Fruit fly (Drosophila melanogaster): Measurements from ENCODE around the gene CG7069.

Gene CG7069

DNA sequence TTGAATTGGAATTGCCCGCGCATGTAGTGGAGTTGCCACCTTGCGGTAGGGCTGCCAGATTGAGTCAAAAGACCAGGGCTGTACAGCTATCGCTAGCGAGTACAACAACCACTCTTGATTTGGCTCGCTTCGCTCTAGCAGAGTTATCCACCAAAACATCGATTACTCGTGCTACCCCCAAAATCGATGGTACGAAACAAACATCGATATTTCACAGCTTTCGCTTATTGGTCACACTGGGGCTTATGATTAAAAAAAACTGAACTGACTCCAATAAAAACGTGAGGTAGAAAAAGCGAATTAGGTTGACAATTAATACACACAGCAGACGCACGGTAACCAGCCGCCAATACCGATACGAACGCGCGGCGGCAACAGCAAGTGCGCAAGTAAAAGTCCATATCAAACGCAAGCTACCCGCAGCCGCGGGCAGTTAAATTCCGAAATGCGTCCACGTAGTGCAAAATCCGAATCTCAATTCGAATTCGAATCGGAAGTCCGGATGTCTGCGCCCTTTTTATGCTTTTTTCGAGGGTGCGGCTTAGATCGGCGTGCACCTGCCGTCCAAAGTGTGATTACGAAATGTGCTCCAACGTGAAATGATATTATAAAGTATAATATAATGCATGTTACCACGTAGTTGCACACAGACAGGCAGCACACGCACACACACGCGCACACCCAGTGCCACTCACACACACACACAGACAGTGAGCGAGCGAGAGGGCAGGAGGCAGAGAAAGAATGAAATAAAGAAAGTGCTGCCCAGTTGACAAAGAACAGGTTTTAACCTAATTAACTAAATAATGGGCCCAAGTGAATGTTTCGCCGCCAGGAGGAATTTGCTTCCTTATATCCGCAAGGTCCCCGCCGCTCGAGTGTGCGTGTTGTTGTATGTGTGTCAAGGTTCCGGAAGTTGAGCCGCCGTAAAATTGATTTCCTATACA, 15.9 kb upstream of the CG7069 start, which contains the start of gene Sar1:
TSS of gene Sar1 (plus strand) at position 222 of the 947 bp plus-strand sequence.
- TF ChIP-seq ttk (optimal IDR thresholded peaks at IDR 0.05), result no peak
- TF ChIP-seq insv (optimal IDR thresholded peaks at IDR 0.05), result no peak
- TF ChIP-seq Sin3A (optimal IDR thresholded peaks at IDR 0.05), result no peak
- TF ChIP-seq h (optimal IDR thresholded peaks at IDR 0.05), result no peak
- TF ChIP-seq psq (optimal IDR thresholded peaks at IDR 0.05), result no peak
- TF ChIP-seq Myc (optimal IDR thresholded peaks at IDR 0.05), result no peak

DNA sequence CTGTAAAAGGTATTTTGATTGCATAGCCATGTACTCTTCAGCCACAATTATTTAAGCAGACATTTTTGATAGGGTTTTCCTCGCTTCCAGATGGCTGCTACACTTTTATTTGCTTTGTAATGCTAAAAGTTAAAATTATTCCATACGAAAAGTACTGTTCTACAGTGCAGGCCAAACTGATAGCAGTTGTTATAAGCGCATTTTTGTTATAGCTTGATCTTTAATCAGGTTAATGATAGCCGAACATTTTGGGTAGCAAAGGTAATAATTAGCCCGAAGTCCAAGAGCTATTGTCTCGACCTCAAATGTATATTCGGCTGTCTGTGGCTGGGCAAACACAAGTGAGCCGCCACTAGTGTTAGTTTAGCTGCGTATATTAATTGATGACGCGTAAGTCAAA, 14.7 kb upstream of the CG7069 start:
- TF ChIP-seq h (optimal IDR thresholded peaks at IDR 0.05), result no peak
- no peak for TF ChIP-seq insv (optimal IDR thresholded peaks at IDR 0.05)
- TF ChIP-seq Myc (optimal IDR thresholded peaks at IDR 0.05), result no peak
- no peak for TF ChIP-seq Sin3A (optimal IDR thresholded peaks at IDR 0.05)
- no peak for TF ChIP-seq psq (optimal IDR thresholded peaks at IDR 0.05)
- TF ChIP-seq ttk (optimal IDR thresholded peaks at IDR 0.05), result no peak

DNA sequence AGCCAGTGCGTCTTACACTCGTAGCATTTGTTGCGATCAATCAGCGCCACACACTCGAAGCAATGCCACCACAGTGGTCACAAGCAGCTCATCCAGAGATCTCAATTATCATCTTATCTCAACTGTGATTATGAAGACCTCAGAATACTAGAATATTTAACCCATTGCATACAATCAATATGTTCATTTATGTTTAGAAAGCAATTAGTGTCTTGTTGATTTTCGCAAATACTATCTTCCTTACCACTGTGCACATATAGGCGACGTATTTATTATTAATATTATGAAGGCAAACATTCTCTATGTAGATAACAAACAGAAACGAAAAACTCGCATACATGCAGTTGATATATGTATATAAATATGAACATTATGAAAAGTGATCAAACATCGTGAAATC, 13.8 kb upstream of the CG7069 start:
- TF ChIP-seq h (optimal IDR thresholded peaks at IDR 0.05), result no peak
- no peak for TF ChIP-seq psq (optimal IDR thresholded peaks at IDR 0.05)
- TF ChIP-seq Sin3A (optimal IDR thresholded peaks at IDR 0.05), result no peak
- TF ChIP-seq ttk (optimal IDR thresholded peaks at IDR 0.05), result no peak
- no peak for TF ChIP-seq insv (optimal IDR thresholded peaks at IDR 0.05)
- TF ChIP-seq Myc (optimal IDR thresholded peaks at IDR 0.05), result no peak

DNA sequence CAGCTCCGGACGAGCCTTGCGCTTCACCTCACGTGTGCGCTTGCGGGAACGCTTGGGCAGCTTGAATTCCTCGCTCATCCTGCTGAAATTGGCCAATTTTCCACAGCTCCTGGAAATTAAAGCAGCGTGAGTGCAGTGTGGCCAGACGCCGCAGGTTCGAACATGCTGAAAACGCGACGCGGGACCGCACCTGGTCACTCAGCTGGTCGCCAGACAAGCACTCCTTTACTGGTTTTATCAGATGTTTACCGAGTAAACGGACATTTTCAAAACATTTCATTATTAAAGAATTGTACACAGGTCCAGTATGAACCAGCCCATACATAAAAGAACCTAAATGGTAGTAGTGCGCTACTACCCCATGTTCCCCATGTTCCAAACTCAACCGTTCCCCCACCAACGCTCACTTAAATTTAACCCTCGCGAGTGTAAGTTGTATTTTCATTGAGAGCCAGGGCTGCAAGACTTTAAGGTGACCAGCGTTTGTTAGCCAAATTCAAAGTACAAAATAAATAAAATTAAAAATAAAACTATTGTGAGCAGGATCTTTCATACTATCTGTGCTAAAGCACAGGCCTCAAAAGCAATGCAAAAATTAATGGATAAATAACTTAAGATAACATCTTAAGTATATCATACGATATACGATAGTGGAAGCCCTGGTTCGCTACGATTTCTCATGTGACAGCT, 10.3 kb upstream of the CG7069 start, which contains the start of the genes JMJD6, CG7071 and Muted:
TSS of gene JMJD6 (minus strand) at position 154 of the 690 bp plus-strand sequence.
TSS of gene CG7071 (plus strand) at position 403 of the 690 bp plus-strand sequence.
TSS of gene Muted (plus strand) at position 403 of the 690 bp plus-strand sequence.
- TF ChIP-seq psq (optimal IDR thresholded peaks at IDR 0.05) (no peak), insv (optimal IDR thresholded peaks at IDR 0.05) (no peak)

DNA sequence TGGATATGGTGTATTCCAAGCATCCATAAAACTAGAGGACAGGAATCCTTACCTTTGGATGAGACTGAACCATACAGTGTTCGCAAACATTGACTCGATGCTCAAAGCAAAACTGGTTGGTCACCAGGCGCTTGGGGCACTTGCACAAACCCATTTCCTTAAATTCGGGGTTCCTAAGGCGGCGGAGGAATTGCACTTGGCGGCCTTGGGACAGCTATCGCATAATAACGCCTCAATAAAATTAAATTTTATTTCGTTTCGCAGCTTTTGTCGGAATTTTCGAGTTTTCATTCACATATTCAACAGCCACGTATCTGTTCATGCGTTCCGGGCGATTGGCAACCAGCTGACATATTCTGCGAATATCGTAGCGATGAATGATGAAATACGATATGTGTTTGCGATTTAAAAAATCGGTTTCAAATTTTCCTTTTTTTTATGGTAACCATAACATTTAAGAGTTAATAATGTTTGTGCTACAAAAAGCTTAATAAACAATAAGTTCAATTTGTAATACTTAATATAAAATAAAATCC, 6.9 kb upstream of the CG7069 start, which contains the start of gene CG5382:
TSS of gene CG5382 (minus strand) at position 324 of the 536 bp plus-strand sequence.
- TF ChIP-seq Myc (optimal IDR thresholded peaks at IDR 0.05) (no peak), psq (optimal IDR thresholded peaks at IDR 0.05) (no peak), h (optimal IDR thresholded peaks at IDR 0.05) (no peak), insv (optimal IDR thresholded peaks at IDR 0.05) (no peak), Sin3A (optimal IDR thresholded peaks at IDR 0.05) (no peak), ttk (optimal IDR thresholded peaks at IDR 0.05) (no peak)

DNA sequence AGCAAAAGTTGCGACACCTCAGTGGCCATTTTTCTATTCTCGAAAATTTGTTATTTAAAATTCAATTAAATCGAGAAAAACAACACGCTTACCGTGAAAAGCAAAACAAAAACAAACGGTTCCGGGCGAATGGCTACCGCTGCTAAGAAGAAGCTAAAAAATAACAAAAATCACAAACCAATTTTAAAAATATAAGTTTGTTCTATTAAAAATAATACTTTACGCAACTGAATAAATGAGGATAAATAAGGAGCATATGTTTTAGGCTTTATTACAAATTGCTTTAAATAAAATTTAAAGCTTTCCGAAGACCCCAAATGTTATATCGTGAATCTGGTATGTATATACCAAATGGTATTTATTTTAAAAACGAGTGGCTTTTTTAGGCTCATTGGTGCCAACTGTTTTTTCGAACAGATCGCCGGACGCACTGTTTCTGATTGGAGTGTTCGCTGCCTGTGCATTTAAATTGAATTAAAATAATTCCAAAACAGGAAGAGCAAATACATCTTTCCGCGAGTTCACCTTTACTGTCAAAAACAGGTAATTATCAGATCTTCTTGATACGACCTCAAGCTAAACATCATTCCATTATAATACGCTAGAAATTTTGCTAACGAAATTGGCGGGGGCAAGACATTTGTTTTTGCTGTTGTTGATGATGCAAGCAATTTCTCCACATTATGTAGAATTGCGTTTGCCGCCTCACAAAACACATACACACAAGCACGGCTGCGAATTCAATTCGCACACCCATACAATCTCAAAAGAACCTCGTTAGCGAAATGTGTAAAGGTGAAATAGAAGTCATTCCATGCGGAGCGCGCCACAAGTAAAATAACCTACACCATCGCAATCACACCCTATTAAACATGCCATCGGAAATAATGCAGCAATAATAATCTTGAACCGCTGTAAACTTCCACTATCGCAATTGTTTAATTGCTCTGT, 5.2 kb upstream of the CG7069 start, which contains the start of the genes Polr3F and PyK:
TSS of gene Polr3F (minus strand) at position 248 of the 951 bp plus-strand sequence.
TSS of gene PyK (plus strand) at position 411 of the 951 bp plus-strand sequence.
- TF ChIP-seq Sin3A (optimal IDR thresholded peaks at IDR 0.05), result no peak
- TF ChIP-seq insv (optimal IDR thresholded peaks at IDR 0.05), result no peak
- no peak for TF ChIP-seq Myc (optimal IDR thresholded peaks at IDR 0.05)
- TF ChIP-seq h (optimal IDR thresholded peaks at IDR 0.05), result no peak
- TF ChIP-seq psq (optimal IDR thresholded peaks at IDR 0.05), result no peak
- no peak for TF ChIP-seq ttk (optimal IDR thresholded peaks at IDR 0.05)

DNA sequence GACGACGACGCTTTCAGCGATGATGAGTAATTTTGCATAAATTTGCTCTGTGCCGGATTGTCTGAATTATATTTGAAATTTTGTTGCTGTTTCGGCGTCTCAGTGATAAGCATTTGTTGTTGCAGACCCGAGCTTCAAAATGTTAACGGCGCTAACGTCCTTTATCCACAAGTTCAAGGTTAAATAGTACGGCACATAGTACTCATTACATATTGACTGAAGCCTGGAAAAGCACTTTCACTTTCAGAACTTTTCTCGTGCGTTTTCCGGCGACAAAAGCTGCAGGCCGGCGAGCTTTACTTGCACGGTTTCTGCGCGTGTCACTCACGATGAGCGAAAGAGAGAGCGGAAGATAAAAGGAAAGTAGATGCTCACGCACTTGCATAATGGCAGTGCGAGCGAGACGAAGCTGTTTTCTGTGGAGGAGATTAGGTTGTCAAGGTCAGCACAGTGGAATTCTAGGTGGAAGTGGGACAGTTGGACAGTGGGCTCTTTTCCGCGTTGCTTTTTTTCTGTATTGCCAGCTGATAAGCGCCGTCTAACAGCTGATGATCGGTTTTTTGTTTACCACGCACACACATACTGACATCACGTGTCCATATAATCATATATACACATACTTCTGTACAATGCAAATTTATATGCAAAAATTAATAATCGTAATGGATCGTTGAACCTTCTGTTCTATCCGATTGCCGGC, 4.4 kb upstream of the CG7069 start:
- TF ChIP-seq insv (optimal IDR thresholded peaks at IDR 0.05) (no peak), Myc (optimal IDR thresholded peaks at IDR 0.05) (no peak), ttk (optimal IDR thresholded peaks at IDR 0.05) (no peak), Sin3A (optimal IDR thresholded peaks at IDR 0.05) (no peak), h (optimal IDR thresholded peaks at IDR 0.05) (no peak), psq (optimal IDR thresholded peaks at IDR 0.05) (no peak)

DNA sequence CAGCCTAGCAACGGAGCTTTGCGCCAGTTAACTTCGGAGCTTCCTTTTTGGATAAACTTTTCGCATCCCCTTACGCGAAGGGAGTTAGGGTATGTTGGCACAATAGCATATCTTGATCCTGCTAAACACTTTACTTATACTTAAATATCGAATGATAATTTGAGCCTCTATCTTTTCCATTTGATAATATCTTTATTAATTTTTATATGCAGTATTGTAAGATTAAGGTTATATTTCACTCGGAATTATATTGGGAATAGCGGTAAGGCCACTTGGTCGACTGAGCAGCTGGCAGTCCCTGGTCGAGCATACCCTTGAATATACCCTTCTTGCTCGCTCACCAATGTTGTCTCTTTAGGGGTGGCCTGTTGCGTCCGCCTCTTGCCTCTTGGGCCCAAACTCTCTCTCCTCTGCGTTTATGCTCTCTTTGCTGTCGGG, 3.8 kb upstream of the CG7069 start:
- no peak for TF ChIP-seq psq (optimal IDR thresholded peaks at IDR 0.05)
- no peak for TF ChIP-seq ttk (optimal IDR thresholded peaks at IDR 0.05)
- TF ChIP-seq Myc (optimal IDR thresholded peaks at IDR 0.05), result no peak
- TF ChIP-seq h (optimal IDR thresholded peaks at IDR 0.05), result no peak
- TF ChIP-seq Sin3A (optimal IDR thresholded peaks at IDR 0.05), result no peak
- TF ChIP-seq insv (optimal IDR thresholded peaks at IDR 0.05), result no peak

DNA sequence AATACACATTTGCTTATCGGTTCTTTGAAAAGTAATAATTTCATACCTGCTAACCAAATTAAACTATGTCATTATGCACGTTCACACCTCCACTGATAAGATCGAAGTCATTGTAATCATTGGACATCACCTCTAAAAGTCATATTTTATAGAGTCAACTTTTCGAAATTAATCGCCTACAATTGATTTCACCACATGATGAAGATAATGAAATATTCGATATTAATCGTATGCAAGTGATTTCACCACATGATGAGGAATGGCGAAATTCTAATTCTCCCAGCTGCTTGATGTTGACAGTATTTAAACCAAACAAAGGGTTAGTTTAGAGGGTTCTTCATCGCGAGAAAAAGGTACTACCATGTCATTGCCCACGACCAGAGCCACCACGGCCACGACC, 3.0 kb downstream of the CG7069 start, which contains the start of gene CG18596:
TSS of gene CG18596 (plus strand) at position 250 of the 400 bp plus-strand sequence.
- TF ChIP-seq h (optimal IDR thresholded peaks at IDR 0.05), result no peak
- no peak for TF ChIP-seq Sin3A (optimal IDR thresholded peaks at IDR 0.05)
- no peak for TF ChIP-seq insv (optimal IDR thresholded peaks at IDR 0.05)
- no peak for TF ChIP-seq Myc (optimal IDR thresholded peaks at IDR 0.05)
- TF ChIP-seq ttk (optimal IDR thresholded peaks at IDR 0.05), result no peak
- no peak for TF ChIP-seq psq (optimal IDR thresholded peaks at IDR 0.05)

DNA sequence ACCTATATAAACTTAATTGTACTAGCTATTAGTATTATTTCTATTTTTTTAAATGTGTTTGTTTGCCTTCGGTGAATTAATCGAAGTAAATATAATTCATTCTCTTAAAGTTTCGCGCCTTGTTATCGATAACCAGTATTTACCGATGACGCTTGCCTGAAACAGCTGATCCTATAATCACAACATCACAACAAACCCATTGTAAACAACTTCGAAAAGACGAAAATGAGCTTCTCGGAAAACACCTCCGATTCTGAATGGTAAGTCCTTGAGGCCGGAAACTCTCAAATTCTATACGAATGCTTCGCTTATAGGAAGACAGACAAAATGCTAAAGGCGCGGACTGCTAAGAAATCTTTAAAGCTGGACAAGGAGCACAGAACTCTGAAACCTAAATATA, 7.3 kb downstream of the CG7069 start, which contains the start of gene CG34149:
TSS of gene CG34149 (plus strand) at position 187 of the 400 bp plus-strand sequence.
- no peak for TF ChIP-seq h (optimal IDR thresholded peaks at IDR 0.05)
- TF ChIP-seq Myc (optimal IDR thresholded peaks at IDR 0.05), result no peak
- no peak for TF ChIP-seq Sin3A (optimal IDR thresholded peaks at IDR 0.05)
- TF ChIP-seq ttk (optimal IDR thresholded peaks at IDR 0.05), result no peak
- TF ChIP-seq insv (optimal IDR thresholded peaks at IDR 0.05), result no peak
- TF ChIP-seq psq (optimal IDR thresholded peaks at IDR 0.05), result no peak

All from Kc167 (cell line).